Worm (Caenorhabditis elegans): ENCODE measurements around the gene R05G6.9.

DNA sequence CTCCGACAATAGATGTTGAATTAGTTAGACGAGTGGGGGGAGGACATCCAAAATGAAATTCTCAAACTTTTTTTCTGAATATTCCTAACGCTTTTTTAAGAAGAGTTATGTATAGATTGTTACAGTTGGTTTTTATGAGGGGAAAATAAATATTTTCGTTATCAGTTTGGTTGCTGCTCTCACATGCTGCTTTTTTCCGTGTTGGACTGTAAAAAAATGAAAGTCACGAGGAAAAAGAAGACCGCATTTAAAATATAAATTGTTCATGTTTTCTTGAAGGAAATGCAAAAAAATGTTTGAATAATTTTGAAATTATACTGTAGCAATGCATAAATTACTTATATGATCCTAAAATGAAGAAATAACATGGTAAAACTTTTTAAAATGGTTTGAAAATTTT is 4.8 kb upstream of the R05G6.9 start:
- TF ChIP-seq unc-62 (GFP tag; optimal IDR thresholded peaks at IDR 0.05 in 1 of 2) = peak in 1 of 2 experiments; percentile 25
- TF ChIP-seq unc-62 (tag; optimal IDR thresholded peaks at IDR 0.05) = no peak
- TF ChIP-seq rbr-2 (tag; optimal IDR thresholded peaks at IDR 0.05) = no peak
- TF ChIP-seq mep-1 (tag; optimal IDR thresholded peaks at IDR 0.05) = peak; percentile 34
- no peak for TF ChIP-seq lin-15B (tag; optimal IDR thresholded peaks at IDR 0.05)
- TF ChIP-seq lsy-2 (tag; optimal IDR thresholded peaks at IDR 0.05) = no peak
- no peak for TF ChIP-seq F44E2.7 (GFP tag; IDR thresholded peaks at IDR 0.05)

Measured in whole organism, L4 larva.